Worm (Caenorhabditis elegans): ENCODE data around the gene cutl-1.

DNA sequence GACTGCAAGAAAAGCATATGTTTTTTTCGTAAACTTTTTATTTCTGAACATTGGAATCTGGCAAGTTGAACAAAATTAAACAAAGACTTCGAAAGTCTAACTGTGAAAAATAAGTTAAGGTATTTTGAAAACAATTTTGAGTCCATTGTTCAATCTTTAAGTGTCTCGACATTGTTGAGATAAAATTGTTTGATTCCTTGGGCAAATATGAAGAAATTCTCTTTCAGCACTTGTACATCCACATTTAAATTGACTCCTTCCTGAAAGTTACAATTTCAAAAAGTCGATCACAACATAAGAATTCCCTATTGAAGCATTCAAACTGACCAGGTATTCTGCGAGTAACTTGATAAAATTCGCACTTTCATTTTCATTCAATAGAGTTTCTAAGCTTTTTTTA, 10.2 kb upstream of the cutl-1 start:
- TF ChIP-seq tab-1 (GFP tag; IDR thresholded peaks at IDR 0.05) (no peak), ztf-23 (GFP tag; IDR thresholded peaks at IDR 0.05) (no peak), flt-1 (GFP tag; IDR thresholded peaks at IDR 0.05) (no peak), klf-2 (GFP tag; conservative IDR thresholded peaks at IDR 0.05) (no peak), T22C8.4 (GFP tag; IDR thresholded peaks at IDR 0.05) (no peak), ref-1 (GFP tag; conservative IDR thresholded peaks at IDR 0.05) (no peak)

Measured in whole organism, midembryonic.